Worm (Caenorhabditis elegans): ENCODE measurements around the gene Y39G8B.5.

The Y39G8B.5 gene

DNA sequence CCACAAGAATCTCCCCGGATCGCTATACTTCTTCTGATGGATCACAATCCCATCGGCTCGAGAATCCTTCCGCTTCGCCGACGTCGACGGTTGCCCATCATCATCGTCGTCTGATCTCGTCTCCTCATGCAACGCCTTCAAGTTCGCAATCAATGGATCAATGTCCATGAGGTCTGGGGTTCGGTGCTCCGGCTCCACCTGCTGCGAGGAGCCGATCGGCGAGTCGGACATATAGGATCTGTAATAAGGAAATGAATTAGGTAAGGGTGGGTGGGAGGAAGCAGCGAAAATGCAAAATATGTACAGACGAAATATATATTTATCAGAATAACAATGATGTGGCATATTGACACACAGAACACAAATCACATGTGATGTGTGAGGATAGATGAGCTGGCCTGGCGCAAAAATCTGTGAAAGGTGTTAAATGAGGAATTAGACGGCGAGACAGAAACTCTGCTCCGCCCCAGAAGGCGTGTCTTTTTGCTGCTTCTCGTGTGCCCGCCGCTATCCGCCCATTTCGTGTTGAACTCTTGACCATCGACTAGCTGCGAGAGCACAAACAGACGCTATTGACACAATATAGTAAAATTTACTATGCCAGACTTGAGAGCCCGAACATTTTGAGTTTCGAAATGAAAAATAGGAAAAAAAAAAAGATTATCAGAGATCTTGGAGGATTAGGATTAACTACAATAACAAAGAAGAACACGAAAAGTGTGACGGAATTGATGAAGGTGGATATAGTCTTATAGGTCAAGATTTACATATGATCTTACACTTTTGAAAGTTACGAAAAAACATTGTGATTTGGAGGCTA is 46.1 kb upstream of the Y39G8B.5 start:
- no peak for TF ChIP-seq hlh-17 (GFP tag; optimal IDR thresholded peaks at IDR 0.05; ENCODE audit: borderline replicate concordance)
- TF ChIP-seq nhr-77 (tag; optimal IDR thresholded peaks at IDR 0.05), result peak; percentile 30
- no peak for TF ChIP-seq ceh-8 (GFP tag; optimal IDR thresholded peaks at IDR 0.05)
- TF ChIP-seq egl-13 (tag; optimal IDR thresholded peaks at IDR 0.05), result no peak
- no peak for TF ChIP-seq nhr-90 (tag; optimal IDR thresholded peaks at IDR 0.05; ENCODE audit: poor library complexity)
- no peak for TF ChIP-seq lir-3 (tag; optimal IDR thresholded peaks at IDR 0.05; ENCODE audit: poor library complexity)
- peak in 2 of 3 experiments; percentile 1 to 22 for TF ChIP-seq ceh-82 (tag; optimal IDR thresholded peaks at IDR 0.05)
- no peak for TF ChIP-seq blmp-1 (tag; optimal IDR thresholded peaks at IDR 0.05)
- peak in 1 of 2 experiments; percentile 6 for TF ChIP-seq efl-1 (optimal IDR thresholded peaks at IDR 0.05)
- peak in 1 of 2 experiments; percentile 65 for TF ChIP-seq efl-1 (GFP tag; optimal IDR thresholded peaks at IDR 0.05 in 1 of 2)
- TF ChIP-seq nhr-85 (tag), result peak; percentile 33
- TF ChIP-seq jun-1 (tag; optimal IDR thresholded peaks at IDR 0.05), result no peak
- no peak for TF ChIP-seq ceh-88 (GFP tag; IDR thresholded peaks at IDR 0.05)
- TF ChIP-seq unc-98 (GFP tag; IDR thresholded peaks at IDR 0.05), result no peak
- no peak for TF ChIP-seq nhr-237 (tag; optimal IDR thresholded peaks at IDR 0.05)
- no peak for TF ChIP-seq lsy-2 (tag; optimal IDR thresholded peaks at IDR 0.05)
- TF ChIP-seq aly-2 (tag; optimal IDR thresholded peaks at IDR 0.05), result no peak
- peak; percentile 60 for TF ChIP-seq lin-14 (GFP tag; optimal IDR thresholded peaks at IDR 0.05)
- TF ChIP-seq efl-3 (GFP tag; optimal IDR thresholded peaks at IDR 0.05), result no peak
- TF ChIP-seq mef-2 (tag; optimal IDR thresholded peaks at IDR 0.05), result no peak
- no peak for TF ChIP-seq nhr-28 (tag; optimal IDR thresholded peaks at IDR 0.05)
- no peak for TF ChIP-seq sptf-1 (tag; optimal IDR thresholded peaks at IDR 0.05)
- no peak for TF ChIP-seq xbp-1 (tag; optimal IDR thresholded peaks at IDR 0.05)
- TF ChIP-seq ceh-63 (GFP tag; optimal IDR thresholded peaks at IDR 0.05), result peak; percentile 35
- peak; percentile 31 for TF ChIP-seq nhr-20 (tag; optimal IDR thresholded peaks at IDR 0.05)
- peak in 1 of 2 experiments; percentile 22 for TF ChIP-seq lin-35 (GFP tag; optimal IDR thresholded peaks at IDR 0.05)
- TF ChIP-seq Y116A8C.19 (tag; optimal IDR thresholded peaks at IDR 0.05; ENCODE audit: borderline replicate concordance), result no peak
- no peak for TF ChIP-seq C16A3.4 (tag; optimal IDR thresholded peaks at IDR 0.05)
- TF ChIP-seq ztf-4 (tag; optimal IDR thresholded peaks at IDR 0.05), result no peak
- TF ChIP-seq unc-30 (tag; optimal IDR thresholded peaks at IDR 0.05), result no peak
- TF ChIP-seq irx-1 (tag; optimal IDR thresholded peaks at IDR 0.05), result no peak
- peak; percentile 55 for TF ChIP-seq nhr-71 (tag; optimal IDR thresholded peaks at IDR 0.05)
- TF ChIP-seq dsc-1 (tag; optimal IDR thresholded peaks at IDR 0.05), result no peak
- TF ChIP-seq pax-3 (tag; optimal IDR thresholded peaks at IDR 0.05), result no peak
- TF ChIP-seq sox-4 (tag; optimal IDR thresholded peaks at IDR 0.05), result no peak
- no peak for TF ChIP-seq zag-1 (tag; optimal IDR thresholded peaks at IDR 0.05)
- no peak for TF ChIP-seq ceh-90 (tag; optimal IDR thresholded peaks at IDR 0.05)
- peak; percentile 27 for TF ChIP-seq nhr-47 (tag; optimal IDR thresholded peaks at IDR 0.05)
- no peak for TF ChIP-seq elt-2 (tag; optimal IDR thresholded peaks at IDR 0.05)
- no peak for TF ChIP-seq tbx-2 (tag; optimal IDR thresholded peaks at IDR 0.05)
- TF ChIP-seq mep-1 (tag; optimal IDR thresholded peaks at IDR 0.05), result no peak
- TF ChIP-seq fos-1 (tag; optimal IDR thresholded peaks at IDR 0.05), result no peak
- TF ChIP-seq swsn-7 (tag; optimal IDR thresholded peaks at IDR 0.05), result no peak
- peak in 1 of 2 experiments; percentile 33 for TF ChIP-seq mdl-1 (tag; optimal IDR thresholded peaks at IDR 0.05)
- no peak for TF ChIP-seq pag-3 (tag; optimal IDR thresholded peaks at IDR 0.05; ENCODE audit: borderline replicate concordance, insufficient read depth)
- TF ChIP-seq grh-1 (GFP tag; IDR thresholded peaks at IDR 0.05), result no peak
- no peak for TF ChIP-seq nhr-84 (tag; optimal IDR thresholded peaks at IDR 0.05)
- TF ChIP-seq zip-4 (GFP tag; optimal IDR thresholded peaks at IDR 0.05), result no peak
- 0 out of 2 replicates have a peak, but pooled peaks have one; percentile 14 for TF ChIP-seq nhr-19 (GFP tag; conservative IDR thresholded peaks at IDR 0.05)
- peak; percentile 55 for TF ChIP-seq fkh-8 (tag; optimal IDR thresholded peaks at IDR 0.05)

All from whole organism, L1 larva.